Worm (Caenorhabditis elegans) whole organism, late embryonic: ENCODE results near the gene T07G12.3.

ENCODE experiments used
- ahr-1 ChIP-seq: sonication (generic microtip); optimal IDR thresholded peaks from 2 replicates; lab custom pipeline; 2016; ENCODE audit warnings: missing genetic modification characterization, missing compliant biosample characterization
- ama-1 ChIP-seq: fragments of 150-350 bp; optimal IDR thresholded peaks from 2 replicates; lab custom pipeline; 2014
- ceh-48 ChIP-seq: sonication (generic microtip); optimal IDR thresholded peaks from 2 replicates; lab custom pipeline; 2016; ENCODE audit warnings: missing genetic modification characterization, inconsistent platforms, missing compliant biosample characterization
- fax-1 ChIP-seq: sonication (generic microtip); optimal IDR thresholded peaks from 2 replicates; lab custom pipeline; 2016; ENCODE audit warnings: missing genotype, missing genetic modification characterization, missing compliant biosample characterization
- fkh-10 ChIP-seq: fragments of 150-350 bp; optimal IDR thresholded peaks from 2 replicates; lab custom pipeline; 2014; ENCODE audit warnings: missing biosample characterization, missing genetic modification reagents, missing genetic modification characterization
- hlh-6 ChIP-seq: sonication (generic microtip); optimal IDR thresholded peaks from 2 replicates; lab custom pipeline; 2016; ENCODE audit warnings: missing genotype, missing genetic modification characterization, missing compliant biosample characterization
- lin-11 ChIP-seq: fragments of 200-800 bp; sonication (Bioruptor generic); optimal IDR thresholded peaks from 2 replicates; lab custom pipeline; 2018; ENCODE audit warnings: mild to moderate bottlenecking, missing genetic modification characterization, missing compliant biosample characterization
- nfya-1 ChIP-seq: sonication (generic microtip); optimal IDR thresholded peaks from 2 replicates; lab custom pipeline; 2017; ENCODE audit warnings: missing genetic modification characterization, mild to moderate bottlenecking, missing compliant biosample characterization, antibody characterized with exemption, moderate library complexity
- odd-2 ChIP-seq: sonication (generic microtip); optimal IDR thresholded peaks from 2 replicates; lab custom pipeline; 2017; ENCODE audit warnings: antibody characterized with exemption, mild to moderate bottlenecking, missing genetic modification characterization, missing compliant biosample characterization
- sox-4 ChIP-seq: sonication (generic microtip); optimal IDR thresholded peaks from 2 replicates; lab custom pipeline; 2017; ENCODE audit warnings: mild to moderate bottlenecking, missing genetic modification characterization, inconsistent platforms, missing compliant biosample characterization
- unc-42 ChIP-seq: sonication (generic microtip); optimal IDR thresholded peaks from 2 replicates; lab custom pipeline; 2016; ENCODE audit warnings: missing genotype, missing genetic modification characterization, missing compliant biosample characterization

- TF ChIP-seq ama-1 = no peak
- no peak for TF ChIP-seq unc-42 (tag; lab: Kevin White, UChicago)
- TF ChIP-seq fkh-10 = no peak
- no peak for TF ChIP-seq lin-11
- no peak for TF ChIP-seq hlh-6 (tag; lab: Kevin White, UChicago)
- TF ChIP-seq sox-4 = no peak
- no peak for TF ChIP-seq ahr-1 (tag; lab: Kevin White, UChicago)
- no peak for TF ChIP-seq ceh-48 (tag; lab: Kevin White, UChicago)
- TF ChIP-seq fax-1 (tag; lab: Kevin White, UChicago) = no peak
- TF ChIP-seq nfya-1 (tag; lab: Kevin White, UChicago) = no peak
- TF ChIP-seq odd-2 (tag; lab: Kevin White, UChicago) = no peak
These were observed 15.1 kb upstream of the T07G12.3 start for ce11 chrIV:10518652-10519051.
